Worm (Caenorhabditis elegans) whole organism, L1 larva: Measurements from ENCODE around the gene srx-133.

ENCODE experiments used
- C16A3.4 ChIP-seq: fragments of 150-350 bp; optimal IDR thresholded peaks from 2 replicates; lab custom pipeline; 2014; ENCODE audit warnings: missing biosample characterization, missing genetic modification characterization
- C34B4.2 ChIP-seq: sonication (generic microtip); optimal IDR thresholded peaks from 2 replicates; lab custom pipeline; 2017; ENCODE audit warnings: mild to moderate bottlenecking, missing genetic modification characterization, missing compliant biosample characterization
- Y116A8C.19 ChIP-seq: sonication (generic microtip); optimal IDR thresholded peaks from 2 replicates; lab custom pipeline; 2016; ENCODE audit warnings: missing compliant biosample characterization, missing genetic modification characterization, borderline replicate concordance
- aly-2 ChIP-seq: fragments of 150-350 bp; optimal IDR thresholded peaks from 2 replicates; lab custom pipeline; 2014; ENCODE audit warnings: missing biosample characterization, missing genetic modification characterization
- ama-1 ChIP-seq: fragments of 150-350 bp; optimal IDR thresholded peaks from 2 replicates; lab custom pipeline; 2014
- blmp-1 ChIP-seq: fragments of 150-350 bp; optimal IDR thresholded peaks from 2 replicates; lab custom pipeline; 2014; ENCODE audit warnings: missing biosample characterization, missing genetic modification characterization
- ceh-8 ChIP-seq: fragments of 200-800 bp; sonication (Bioruptor generic); optimal IDR thresholded peaks from 2 replicates; lab custom pipeline; 2018; ENCODE audit warnings: mild to moderate bottlenecking, missing genetic modification characterization, moderate library complexity, missing compliant biosample characterization
- ceh-82 ChIP-seq, 3 experiments: fragments of 150-350 bp in 1 of 3; sonication (generic microtip) in 2 of 3; optimal IDR thresholded peaks; 2 replicates each; lab custom pipeline; 2014 to 2017; ENCODE audit warnings: missing biosample characterization in 3 of 3, missing genetic modification characterization in 3 of 3
- ceh-88 ChIP-seq: fragments of 200-800 bp; sonication (Bioruptor generic); IDR thresholded peaks from 2 replicates; pipeline ENCODE4 v1.3.6; 2022; ENCODE audit warnings: missing genetic modification characterization, missing compliant biosample characterization
- ceh-90 ChIP-seq: sonication (generic microtip); optimal IDR thresholded peaks from 2 replicates; lab custom pipeline; 2016; ENCODE audit warnings: missing genetic modification characterization, missing compliant biosample characterization
- ces-1 ChIP-seq: fragments of 150-350 bp; optimal IDR thresholded peaks from 2 replicates; lab custom pipeline; 2014; ENCODE audit warnings: missing biosample characterization, missing genetic modification reagents, missing genetic modification characterization
- dpl-1 ChIP-seq, 3 experiments: fragments of 150-350 bp in 2 of 3; sonication (generic microtip) in 1 of 3; optimal IDR thresholded peaks; 2 replicates each; lab custom pipeline; 2014 to 2017; ENCODE audit warnings: missing biosample characterization in 3 of 3, missing genetic modification characterization in 3 of 3, missing genetic modification reagents in 3 of 3
- dsc-1 ChIP-seq: sonication (generic microtip); optimal IDR thresholded peaks from 2 replicates; lab custom pipeline; 2016; ENCODE audit warnings: mild to moderate bottlenecking, missing genetic modification characterization, missing compliant biosample characterization
- efl-1 ChIP-seq, 4 experiments: fragments of 150-350 bp; optimal IDR thresholded peaks in 3 of 4; peaks in 1 of 4; 1 replicate in 1 of 4; 2 replicates in 3 of 4; lab custom pipeline; 2014; ENCODE audit warnings: missing biosample characterization in 2 of 4, missing genetic modification characterization in 2 of 4, missing genetic modification reagents in 2 of 4
- egl-27 ChIP-seq, 2 experiments: fragments of 150-350 bp in 1 of 2; sonication (generic microtip); optimal IDR thresholded peaks; 3 replicates each; lab custom pipeline; 2017 to 2018; ENCODE audit warnings: missing biosample characterization in 2 of 2, missing genetic modification characterization in 2 of 2, missing genetic modification reagents in 2 of 2
- elt-3 ChIP-seq, 6 experiments: fragments of 150-350 bp in 1 of 6; sonication (generic microtip); optimal IDR thresholded peaks; 2 replicates each; lab custom pipeline; 2017 to 2018; ENCODE audit warnings: missing biosample characterization in 6 of 6, missing genetic modification characterization in 6 of 6, inconsistent platforms in 1 of 6
- fkh-10 ChIP-seq: sonication (generic microtip); optimal IDR thresholded peaks from 2 replicates; lab custom pipeline; 2017; ENCODE audit warnings: missing biosample characterization, missing genetic modification reagents, missing genetic modification characterization
- fos-1 ChIP-seq: fragments of 150-350 bp; optimal IDR thresholded peaks from 2 replicates; lab custom pipeline; 2014; ENCODE audit warnings: missing biosample characterization, missing genetic modification characterization
- grh-1 ChIP-seq: fragments of 200-800 bp; sonication (Bioruptor generic); IDR thresholded peaks from 2 replicates; pipeline ENCODE4 v1.3.6; 2022; ENCODE audit warnings: missing genetic modification reagents, missing genetic modification characterization, missing compliant biosample characterization
- hlh-17 ChIP-seq: fragments of 200-800 bp; sonication (Bioruptor generic); optimal IDR thresholded peaks from 2 replicates; lab custom pipeline; 2018; ENCODE audit warnings: missing genetic modification characterization, mild to moderate bottlenecking, missing compliant biosample characterization, moderate library complexity, borderline replicate concordance
- irx-1 ChIP-seq: sonication (generic microtip); optimal IDR thresholded peaks from 2 replicates; lab custom pipeline; 2016; ENCODE audit warnings: missing genetic modification characterization, missing compliant biosample characterization
- jun-1 ChIP-seq: fragments of 150-350 bp; optimal IDR thresholded peaks from 2 replicates; lab custom pipeline; 2014; ENCODE audit warnings: missing biosample characterization, missing genetic modification reagents, missing genetic modification characterization
- lin-14 ChIP-seq: fragments of 200-800 bp; sonication (Bioruptor generic); optimal IDR thresholded peaks from 2 replicates; lab custom pipeline; 2018; ENCODE audit warnings: mild to moderate bottlenecking, missing genetic modification characterization, moderate library complexity, missing compliant biosample characterization
- lin-35 ChIP-seq, 2 experiments: fragments of 150-350 bp; optimal IDR thresholded peaks; 2 replicates each; lab custom pipeline; 2014; ENCODE audit warnings: missing biosample characterization in 2 of 2, missing genetic modification characterization in 2 of 2, missing genetic modification reagents in 2 of 2
- mdl-1 ChIP-seq, 2 experiments: fragments of 150-350 bp; optimal IDR thresholded peaks; 2 replicates each; lab custom pipeline; 2014 to 2017; ENCODE audit warnings: missing biosample characterization in 2 of 2, missing genetic modification characterization in 2 of 2, inconsistent platforms in 1 of 2
- mef-2 ChIP-seq: fragments of 150-350 bp; optimal IDR thresholded peaks from 2 replicates; lab custom pipeline; 2014; ENCODE audit warnings: missing biosample characterization, missing genetic modification characterization
- nhr-11 ChIP-seq: fragments of 150-350 bp; optimal IDR thresholded peaks from 2 replicates; lab custom pipeline; 2014; ENCODE audit warnings: missing biosample characterization, missing genetic modification characterization
- nhr-12 ChIP-seq: sonication (generic microtip); optimal IDR thresholded peaks from 2 replicates; lab custom pipeline; 2017; ENCODE audit warnings: missing biosample characterization, missing genetic modification characterization
- nhr-20 ChIP-seq: sonication (generic microtip); optimal IDR thresholded peaks from 2 replicates; lab custom pipeline; 2016; ENCODE audit warnings: mild to moderate bottlenecking, missing genetic modification characterization, missing compliant biosample characterization
- nhr-237 ChIP-seq: fragments of 150-350 bp; optimal IDR thresholded peaks from 2 replicates; lab custom pipeline; 2014; ENCODE audit warnings: missing biosample characterization, missing genetic modification characterization
- nhr-28 ChIP-seq: fragments of 150-350 bp; optimal IDR thresholded peaks from 2 replicates; lab custom pipeline; 2014; ENCODE audit warnings: missing biosample characterization, missing genetic modification characterization
- nhr-47 ChIP-seq: sonication (generic microtip); optimal IDR thresholded peaks from 2 replicates; lab custom pipeline; 2016; ENCODE audit warnings: mild to moderate bottlenecking, missing genetic modification characterization, moderate library complexity, missing compliant biosample characterization
- nhr-76 ChIP-seq: sonication (generic microtip); optimal IDR thresholded peaks from 2 replicates; lab custom pipeline; 2017; ENCODE audit warnings: missing biosample characterization, missing genetic modification characterization
- nhr-84 ChIP-seq: sonication (generic microtip); optimal IDR thresholded peaks from 2 replicates; lab custom pipeline; 2017; ENCODE audit warnings: missing biosample characterization, missing genetic modification characterization
- nhr-85 ChIP-seq: sonication (generic microtip); peaks from one replicate; lab custom pipeline; 2016; ENCODE audit warnings: missing genetic modification characterization, inconsistent platforms, missing compliant biosample characterization
- nhr-90 ChIP-seq: sonication (generic microtip); optimal IDR thresholded peaks from 2 replicates; lab custom pipeline; 2016; ENCODE audit warnings: mild to moderate bottlenecking, missing genetic modification characterization, missing compliant biosample characterization; ENCODE audit not compliant: poor library complexity
- pag-3 ChIP-seq: sonication (generic microtip); optimal IDR thresholded peaks from 2 replicates; lab custom pipeline; 2017; ENCODE audit warnings: missing genetic modification characterization, mild to moderate bottlenecking, missing compliant biosample characterization, antibody characterized with exemption, borderline replicate concordance; ENCODE audit not compliant: insufficient read depth
- pqm-1 ChIP-seq: sonication (generic microtip); optimal IDR thresholded peaks from 3 replicates; lab custom pipeline; 2017; ENCODE audit warnings: missing biosample characterization, missing genetic modification characterization
- rnt-1 ChIP-seq: sonication (generic microtip); optimal IDR thresholded peaks from 2 replicates; lab custom pipeline; 2016; ENCODE audit warnings: mild to moderate bottlenecking, missing genetic modification characterization, moderate library complexity, missing compliant biosample characterization
- skn-1 ChIP-seq: fragments of 150-350 bp; optimal IDR thresholded peaks from 2 replicates; lab custom pipeline; 2014; ENCODE audit warnings: missing biosample characterization, missing genetic modification characterization
- snpc-4 ChIP-seq: fragments of 150-350 bp; optimal IDR thresholded peaks from 2 replicates; lab custom pipeline; 2014; ENCODE audit warnings: missing biosample characterization, missing genetic modification characterization
- snu-23 ChIP-seq: sonication (generic microtip); optimal IDR thresholded peaks from 2 replicates; lab custom pipeline; 2016; ENCODE audit warnings: missing genetic modification characterization, missing compliant biosample characterization
- sox-4 ChIP-seq: sonication (generic microtip); optimal IDR thresholded peaks from 2 replicates; lab custom pipeline; 2016; ENCODE audit warnings: missing genetic modification characterization, missing compliant biosample characterization
- sptf-1 ChIP-seq: fragments of 150-350 bp; optimal IDR thresholded peaks from 2 replicates; lab custom pipeline; 2014; ENCODE audit warnings: missing biosample characterization, missing genetic modification characterization
- unc-30 ChIP-seq: sonication (generic microtip); optimal IDR thresholded peaks from 2 replicates; lab custom pipeline; 2017; ENCODE audit warnings: missing biosample characterization, missing genetic modification characterization
- unc-98 ChIP-seq: fragments of 200-800 bp; sonication (Bioruptor generic); IDR thresholded peaks from 2 replicates; pipeline ENCODE4 v1.3.6; 2022; ENCODE audit warnings: missing genetic modification characterization, missing compliant biosample characterization
- xbp-1 ChIP-seq: sonication (generic microtip); optimal IDR thresholded peaks from 2 replicates; lab custom pipeline; 2016; ENCODE audit warnings: missing genetic modification characterization, missing compliant biosample characterization
- zip-4 ChIP-seq: fragments of 200-800 bp; sonication (Bioruptor generic); optimal IDR thresholded peaks from 2 replicates; lab custom pipeline; 2018; ENCODE audit warnings: mild to moderate bottlenecking, missing genetic modification characterization, moderate library complexity, missing compliant biosample characterization
- ztf-4 ChIP-seq: fragments of 150-350 bp; optimal IDR thresholded peaks from 2 replicates; lab custom pipeline; 2014; ENCODE audit warnings: missing biosample characterization, missing genetic modification characterization

The srx-133 gene

ce11 chrV:13808462-13808867 lies 40.0 kb upstream of the srx-133 start (continued):
- TF ChIP-seq hlh-17 (GFP tag; lab: Kevin White, UChicago) (no peak), dpl-1 (GFP tag; optimal IDR thresholded peaks at IDR 0.05; lab: Kevin White, UChicago) (peak in 2 of 3 experiments; percentile 39 to 61), rnt-1 (tag; lab: Kevin White, UChicago) (peak; percentile 63), grh-1 (no peak), nhr-85 (tag; lab: Kevin White, UChicago) (no peak), ces-1 (GFP tag; lab: Kevin White, UChicago) (no peak), dsc-1 (peak; percentile 14), lin-14 (GFP tag; lab: Kevin White, UChicago) (peak; percentile 93), ceh-88 (GFP tag; lab: Robert Waterston, UW) (no peak), fkh-10 (peak; percentile 5), nhr-76 (no peak), unc-30 (tag; lab: Kevin White, UChicago) (no peak), skn-1 (tag; lab: Kevin White, UChicago) (peak; percentile 8), C34B4.2 (no peak), unc-98 (GFP tag; lab: Robert Waterston, UW) (no peak), snu-23 (GFP tag; lab: Kevin White, UChicago) (peak; percentile 78), ceh-90 (tag; lab: Kevin White, UChicago) (no peak), lin-35 (GFP tag; optimal IDR thresholded peaks at IDR 0.05; lab: Kevin White, UChicago) (peak; percentile 57 to 67), sox-4 (no peak), nhr-84 (no peak), egl-27 (tag; optimal IDR thresholded peaks at IDR 0.05; lab: Kevin White, UChicago) (no peak), mef-2 (no peak), nhr-237 (tag; lab: Kevin White, UChicago) (no peak), snpc-4 (tag; lab: Kevin White, UChicago) (peak; percentile 48), fos-1 (tag; lab: Kevin White, UChicago) (peak; percentile 56), nhr-12 (tag; lab: Kevin White, UChicago) (no peak), zip-4 (GFP tag; lab: Kevin White, UChicago) (no peak), ama-1 (lab: Kevin White, UChicago) (no peak), Y116A8C.19 (no peak), ztf-4 (no peak), blmp-1 (tag; lab: Kevin White, UChicago) (peak; percentile 64), irx-1 (no peak)

DNA sequence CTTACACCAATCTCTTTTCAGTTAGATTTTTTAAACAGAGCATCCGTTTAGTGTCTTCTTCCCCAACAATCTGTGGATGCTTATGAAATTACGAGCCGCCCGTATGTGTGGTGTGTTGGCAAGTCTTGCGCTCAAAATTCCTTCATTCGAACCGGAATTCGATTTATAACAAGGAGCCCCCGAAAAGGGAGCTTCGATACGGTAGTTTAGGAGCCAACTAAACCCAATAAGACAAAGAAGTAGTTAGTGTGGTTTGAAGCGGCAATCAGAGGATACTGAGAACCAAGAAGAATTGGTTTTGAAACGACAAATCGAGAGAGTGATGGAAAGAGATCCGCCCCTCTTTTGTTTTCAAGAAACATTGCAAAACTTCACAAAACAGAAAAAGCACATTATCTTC lies 36.1 kb upstream of the srx-133 start:
- TF ChIP-seq efl-1 (optimal IDR thresholded peaks at IDR 0.05; lab: Kevin White, UChicago) (no peak), efl-1 (GFP tag; optimal IDR thresholded peaks at IDR 0.05 in 1 of 2; lab: Kevin White, UChicago) (peak in 1 of 2 experiments; percentile 46), sox-4 (no peak), nhr-20 (no peak), lin-14 (GFP tag; lab: Kevin White, UChicago) (peak; percentile 48)

DNA sequence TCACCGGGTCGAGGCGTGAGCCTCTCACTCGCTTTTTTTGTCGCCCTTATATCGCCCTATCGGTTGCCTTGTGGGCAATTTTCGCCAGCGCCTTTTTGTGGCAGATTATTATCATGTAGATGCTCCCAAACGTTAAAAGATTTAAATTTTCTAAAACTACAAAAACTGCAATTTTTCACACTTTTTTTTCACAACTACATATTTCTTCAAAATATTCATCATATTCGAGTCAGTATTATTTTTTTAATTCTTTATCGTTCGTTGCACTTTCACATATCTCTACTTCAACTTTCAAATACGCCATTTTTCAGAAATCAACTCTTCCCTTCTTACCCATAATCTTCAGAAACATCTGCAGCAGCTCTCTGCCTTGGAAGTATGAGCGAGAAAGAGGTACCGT lies 35.5 kb upstream of the srx-133 start, which contains the start of gene ceh-24:
Gene ceh-24, plus strand, starts transcription at position 301 of the 400 bp plus-strand sequence.
- TF ChIP-seq elt-3 (tag; optimal IDR thresholded peaks at IDR 0.05; lab: Kevin White, UChicago): no peak
- TF ChIP-seq nhr-90 (tag; lab: Kevin White, UChicago): no peak
- no peak for TF ChIP-seq nhr-47 (tag; lab: Kevin White, UChicago)
- TF ChIP-seq ceh-82 (tag; optimal IDR thresholded peaks at IDR 0.05; lab: Kevin White, UChicago): no peak
- no peak for TF ChIP-seq nhr-11 (tag; lab: Kevin White, UChicago)
- no peak for TF ChIP-seq aly-2
- no peak for TF ChIP-seq pag-3 (tag; lab: Kevin White, UChicago)
- no peak for TF ChIP-seq pqm-1
- no peak for TF ChIP-seq C16A3.4 (tag; lab: Kevin White, UChicago)
- TF ChIP-seq efl-1 (optimal IDR thresholded peaks at IDR 0.05; lab: Kevin White, UChicago): no peak
- no peak for TF ChIP-seq efl-1 (GFP tag; optimal IDR thresholded peaks at IDR 0.05 in 1 of 2; lab: Kevin White, UChicago)
- TF ChIP-seq mef-2: no peak
- TF ChIP-seq ztf-4: no peak
- TF ChIP-seq ceh-8 (GFP tag; lab: Kevin White, UChicago): no peak
- no peak for TF ChIP-seq grh-1
- no peak for TF ChIP-seq sptf-1 (tag; lab: Kevin White, UChicago)
- TF ChIP-seq xbp-1 (tag; lab: Kevin White, UChicago): no peak
- TF ChIP-seq mdl-1 (tag; optimal IDR thresholded peaks at IDR 0.05; lab: Kevin White, UChicago): no peak
- no peak for TF ChIP-seq jun-1 (tag; lab: Kevin White, UChicago)
- TF ChIP-seq nhr-28 (tag; lab: Kevin White, UChicago): no peak
